Worm (Caenorhabditis elegans) whole organism, L1 larva: ENCODE measurements around the gene srr-10.

ENCODE experiments used
- Y116A8C.19 ChIP-seq: sonication (generic microtip); optimal IDR thresholded peaks from 2 replicates; lab custom pipeline; 2016; ENCODE audit warnings: missing compliant biosample characterization, missing genetic modification characterization, borderline replicate concordance
- alr-1 ChIP-seq: fragments of 200-800 bp; sonication (Bioruptor generic); optimal IDR thresholded peaks from 2 replicates; lab custom pipeline; 2018; ENCODE audit warnings: borderline replicate concordance, mild to moderate bottlenecking, missing genetic modification characterization, missing compliant biosample characterization
- aly-2 ChIP-seq: fragments of 150-350 bp; optimal IDR thresholded peaks from 2 replicates; lab custom pipeline; 2014; ENCODE audit warnings: missing biosample characterization, missing genetic modification characterization
- ama-1 ChIP-seq: fragments of 150-350 bp; optimal IDR thresholded peaks from 2 replicates; lab custom pipeline; 2014
- ceh-63 ChIP-seq: fragments of 200-800 bp; sonication (Bioruptor generic); optimal IDR thresholded peaks from 2 replicates; lab custom pipeline; 2018; ENCODE audit warnings: mild to moderate bottlenecking, missing genetic modification characterization, missing compliant biosample characterization
- ceh-8 ChIP-seq: fragments of 200-800 bp; sonication (Bioruptor generic); optimal IDR thresholded peaks from 2 replicates; lab custom pipeline; 2018; ENCODE audit warnings: mild to moderate bottlenecking, missing genetic modification characterization, moderate library complexity, missing compliant biosample characterization
- ceh-88 ChIP-seq: fragments of 200-800 bp; sonication (Bioruptor generic); IDR thresholded peaks from 2 replicates; pipeline ENCODE4 v1.3.6; 2022; ENCODE audit warnings: missing genetic modification characterization, missing compliant biosample characterization
- ces-1 ChIP-seq: fragments of 150-350 bp; optimal IDR thresholded peaks from 2 replicates; lab custom pipeline; 2014; ENCODE audit warnings: missing biosample characterization, missing genetic modification reagents, missing genetic modification characterization
- dsc-1 ChIP-seq: sonication (generic microtip); optimal IDR thresholded peaks from 2 replicates; lab custom pipeline; 2016; ENCODE audit warnings: mild to moderate bottlenecking, missing genetic modification characterization, missing compliant biosample characterization
- egl-13 ChIP-seq: sonication (generic microtip); optimal IDR thresholded peaks from 2 replicates; lab custom pipeline; 2016; ENCODE audit warnings: missing genotype, missing genetic modification reagents, missing genetic modification characterization, missing compliant biosample characterization
- egl-27 ChIP-seq, 2 experiments: fragments of 150-350 bp in 1 of 2; sonication (generic microtip); optimal IDR thresholded peaks; 3 replicates each; lab custom pipeline; 2017 to 2018; ENCODE audit warnings: missing biosample characterization in 2 of 2, missing genetic modification characterization in 2 of 2, missing genetic modification reagents in 2 of 2
- fkh-4 ChIP-seq: sonication (generic microtip); optimal IDR thresholded peaks from 2 replicates; lab custom pipeline; 2016; ENCODE audit warnings: missing compliant biosample characterization, missing genetic modification characterization, borderline replicate concordance
- fkh-8 ChIP-seq: sonication (generic microtip); optimal IDR thresholded peaks from 2 replicates; lab custom pipeline; 2016; ENCODE audit warnings: mild to moderate bottlenecking, missing genetic modification characterization, missing compliant biosample characterization
- fos-1 ChIP-seq: fragments of 150-350 bp; optimal IDR thresholded peaks from 2 replicates; lab custom pipeline; 2014; ENCODE audit warnings: missing biosample characterization, missing genetic modification characterization
- hpl-2 ChIP-seq: fragments of 150-350 bp; optimal IDR thresholded peaks from 2 replicates; lab custom pipeline; 2014; ENCODE audit warnings: missing biosample characterization, missing genetic modification reagents, missing genetic modification characterization
- irx-1 ChIP-seq: sonication (generic microtip); optimal IDR thresholded peaks from 2 replicates; lab custom pipeline; 2016; ENCODE audit warnings: missing genetic modification characterization, missing compliant biosample characterization
- isw-1 ChIP-seq: fragments of 200-800 bp; sonication (Bioruptor generic); IDR thresholded peaks from 2 replicates; pipeline ENCODE4 v1.3.6; 2022; ENCODE audit warnings: missing genetic modification characterization, missing compliant biosample characterization
- lin-15B ChIP-seq: fragments of 150-350 bp; sonication (generic microtip); optimal IDR thresholded peaks from 3 replicates; lab custom pipeline; 2014; ENCODE audit warnings: missing biosample characterization, missing genetic modification characterization
- lin-35 ChIP-seq, 2 experiments: fragments of 150-350 bp; optimal IDR thresholded peaks; 2 replicates each; lab custom pipeline; 2014; ENCODE audit warnings: missing biosample characterization in 2 of 2, missing genetic modification characterization in 2 of 2, missing genetic modification reagents in 2 of 2
- lir-3 ChIP-seq: sonication (generic microtip); optimal IDR thresholded peaks from 2 replicates; lab custom pipeline; 2016; ENCODE audit warnings: mild to moderate bottlenecking, missing genetic modification characterization, moderate library complexity, missing compliant biosample characterization; ENCODE audit not compliant: poor library complexity
- lsy-2 ChIP-seq, 2 experiments: fragments of 150-350 bp; optimal IDR thresholded peaks; 2 replicates each; lab custom pipeline; 2014; ENCODE audit warnings: missing biosample characterization in 2 of 2, missing genetic modification characterization in 2 of 2
- mab-9 ChIP-seq: fragments of 200-800 bp; sonication (Bioruptor generic); IDR thresholded peaks from 2 replicates; pipeline ENCODE4 v1.3.6; 2022; ENCODE audit warnings: missing genetic modification reagents, missing genetic modification characterization, missing compliant biosample characterization
- mef-2 ChIP-seq: fragments of 150-350 bp; optimal IDR thresholded peaks from 2 replicates; lab custom pipeline; 2014; ENCODE audit warnings: missing biosample characterization, missing genetic modification characterization
- mep-1 ChIP-seq: fragments of 150-350 bp; optimal IDR thresholded peaks from 2 replicates; lab custom pipeline; 2014; ENCODE audit warnings: missing biosample characterization, missing genetic modification characterization
- nhr-11 ChIP-seq: fragments of 150-350 bp; optimal IDR thresholded peaks from 2 replicates; lab custom pipeline; 2014; ENCODE audit warnings: missing biosample characterization, missing genetic modification characterization
- nhr-28 ChIP-seq: fragments of 150-350 bp; optimal IDR thresholded peaks from 2 replicates; lab custom pipeline; 2014; ENCODE audit warnings: missing biosample characterization, missing genetic modification characterization
- nhr-71 ChIP-seq: sonication (generic microtip); optimal IDR thresholded peaks from 2 replicates; lab custom pipeline; 2016; ENCODE audit warnings: mild to moderate bottlenecking, missing genetic modification characterization, moderate library complexity, missing compliant biosample characterization
- nhr-76 ChIP-seq: sonication (generic microtip); optimal IDR thresholded peaks from 2 replicates; lab custom pipeline; 2017; ENCODE audit warnings: missing biosample characterization, missing genetic modification characterization
- pag-3 ChIP-seq: sonication (generic microtip); optimal IDR thresholded peaks from 2 replicates; lab custom pipeline; 2017; ENCODE audit warnings: missing genetic modification characterization, mild to moderate bottlenecking, missing compliant biosample characterization, antibody characterized with exemption, borderline replicate concordance; ENCODE audit not compliant: insufficient read depth
- rnt-1 ChIP-seq: sonication (generic microtip); optimal IDR thresholded peaks from 2 replicates; lab custom pipeline; 2016; ENCODE audit warnings: mild to moderate bottlenecking, missing genetic modification characterization, moderate library complexity, missing compliant biosample characterization
- skn-1 ChIP-seq: fragments of 150-350 bp; optimal IDR thresholded peaks from 2 replicates; lab custom pipeline; 2014; ENCODE audit warnings: missing biosample characterization, missing genetic modification characterization
- tlp-1 ChIP-seq: fragments of 150-350 bp; optimal IDR thresholded peaks from 2 replicates; lab custom pipeline; 2014; ENCODE audit warnings: missing biosample characterization, missing genetic modification characterization
- unc-130 ChIP-seq: fragments of 150-350 bp; optimal IDR thresholded peaks from 2 replicates; lab custom pipeline; 2017; ENCODE audit warnings: missing biosample characterization, missing genetic modification characterization, inconsistent platforms
- unc-30 ChIP-seq: sonication (generic microtip); optimal IDR thresholded peaks from 2 replicates; lab custom pipeline; 2017; ENCODE audit warnings: missing biosample characterization, missing genetic modification characterization
- unc-62 ChIP-seq: fragments of 150-350 bp; optimal IDR thresholded peaks from 2 replicates; lab custom pipeline; 2014; ENCODE audit warnings: missing biosample characterization, missing genetic modification reagents, missing genetic modification characterization
- unc-86 ChIP-seq: sonication (generic microtip); optimal IDR thresholded peaks from 2 replicates; lab custom pipeline; 2016; ENCODE audit warnings: missing genetic modification characterization, missing compliant biosample characterization
- xbp-1 ChIP-seq: sonication (generic microtip); optimal IDR thresholded peaks from 2 replicates; lab custom pipeline; 2016; ENCODE audit warnings: missing genetic modification characterization, missing compliant biosample characterization
- zip-4 ChIP-seq: fragments of 200-800 bp; sonication (Bioruptor generic); optimal IDR thresholded peaks from 2 replicates; lab custom pipeline; 2018; ENCODE audit warnings: mild to moderate bottlenecking, missing genetic modification characterization, moderate library complexity, missing compliant biosample characterization
- ztf-4 ChIP-seq: fragments of 150-350 bp; optimal IDR thresholded peaks from 2 replicates; lab custom pipeline; 2014; ENCODE audit warnings: missing biosample characterization, missing genetic modification characterization

Gene srr-10

DNA sequence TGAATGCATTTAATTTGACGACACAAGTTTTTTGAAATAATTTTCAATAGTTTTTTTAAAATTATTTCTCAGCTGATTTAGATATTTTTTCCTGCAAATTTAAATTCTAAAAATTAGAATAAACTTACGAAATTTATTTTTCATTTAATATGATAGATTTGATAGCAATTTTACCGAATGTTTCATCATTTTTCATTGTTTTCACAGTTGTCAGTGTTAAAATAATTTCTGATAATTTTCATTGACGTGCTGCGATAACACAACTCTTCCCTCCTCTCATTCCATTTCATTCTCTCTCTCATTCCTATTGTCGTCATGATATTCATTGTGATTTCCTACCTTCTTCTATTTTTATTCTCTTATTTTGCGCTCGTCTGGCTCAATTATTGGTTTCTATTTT is 24.8 kb downstream of the srr-10 start, which contains the start of gene hint-3:
Gene hint-3, plus strand, starts transcription at position 301 of the 400 bp plus-strand sequence.
- TF ChIP-seq ces-1 (GFP tag; lab: Kevin White, UChicago) (no peak), nhr-76 (tag; lab: Kevin White, UChicago) (no peak), nhr-28 (tag; lab: Kevin White, UChicago) (no peak), pag-3 (tag; lab: Kevin White, UChicago) (no peak), rnt-1 (tag; lab: Kevin White, UChicago) (no peak), ceh-8 (GFP tag; lab: Kevin White, UChicago) (no peak), fkh-4 (no peak), dsc-1 (tag; lab: Kevin White, UChicago) (no peak), ceh-88 (no peak), lin-35 (GFP tag; optimal IDR thresholded peaks at IDR 0.05; lab: Kevin White, UChicago) (no peak), fos-1 (tag; lab: Kevin White, UChicago) (no peak), mep-1 (tag; lab: Kevin White, UChicago) (no peak), aly-2 (tag; lab: Kevin White, UChicago) (no peak), Y116A8C.19 (tag; lab: Kevin White, UChicago) (no peak)

DNA sequence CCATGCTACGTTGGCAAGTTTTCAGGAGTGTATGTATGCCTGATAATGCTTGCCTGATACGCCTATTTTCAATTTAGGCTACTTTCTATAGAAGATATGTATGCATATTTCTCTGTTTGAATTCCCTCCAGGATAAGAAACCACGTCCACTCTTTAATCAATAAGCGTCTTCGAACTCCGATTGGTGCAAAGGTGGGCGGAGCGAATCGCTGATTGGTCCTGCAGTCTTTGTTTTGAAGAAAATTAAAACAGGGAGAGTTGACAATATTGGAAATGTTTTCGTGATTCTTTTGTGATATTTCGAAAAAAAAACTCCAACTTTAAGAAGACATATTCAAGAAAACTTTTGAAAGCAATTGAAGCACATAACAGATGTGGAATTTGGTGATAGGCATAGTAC is 26.5 kb downstream of the srr-10 start:
- no peak for TF ChIP-seq unc-30 (tag; lab: Kevin White, UChicago)
- TF ChIP-seq tlp-1 (tag; lab: Kevin White, UChicago) = no peak
- TF ChIP-seq nhr-11 (tag; lab: Kevin White, UChicago) = no peak

DNA sequence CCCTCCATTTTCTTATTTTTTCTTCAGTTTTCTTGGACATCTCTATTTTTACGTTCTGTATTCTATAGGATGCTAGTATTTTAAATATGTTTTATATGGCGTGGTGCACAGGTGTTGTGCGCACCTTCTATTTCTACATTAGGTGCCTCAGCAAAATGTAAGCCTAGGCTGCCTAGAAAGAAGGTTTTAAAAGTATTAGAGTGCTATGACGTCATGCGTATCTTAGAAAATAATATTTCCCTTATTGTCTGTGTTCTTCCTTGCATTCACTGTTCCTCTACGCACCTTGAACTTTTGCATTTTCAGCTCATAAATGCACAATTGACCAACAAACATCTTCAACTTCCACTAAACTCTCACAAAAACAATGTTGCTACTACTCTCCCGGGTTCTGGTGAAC is 35.5 kb downstream of the srr-10 start, which contains the start of gene frpr-3:
Gene frpr-3, plus strand, starts transcription at position 301 of the 400 bp plus-strand sequence.
- TF ChIP-seq lin-35 (GFP tag; optimal IDR thresholded peaks at IDR 0.05; lab: Kevin White, UChicago) = no peak
- no peak for TF ChIP-seq ceh-63 (GFP tag; lab: Kevin White, UChicago)
- TF ChIP-seq egl-27 (tag; optimal IDR thresholded peaks at IDR 0.05; lab: Kevin White, UChicago) = no peak
- no peak for TF ChIP-seq fkh-8 (tag; lab: Kevin White, UChicago)
- no peak for TF ChIP-seq Y116A8C.19 (tag; lab: Kevin White, UChicago)
- TF ChIP-seq mab-9 (GFP tag; lab: Robert Waterston, UW) = no peak
- TF ChIP-seq isw-1 = no peak
- no peak for TF ChIP-seq zip-4 (GFP tag; lab: Kevin White, UChicago)
- no peak for TF ChIP-seq lin-15B (tag; lab: Kevin White, UChicago)
- TF ChIP-seq rnt-1 (tag; lab: Kevin White, UChicago) = no peak
- no peak for TF ChIP-seq lsy-2 (tag; optimal IDR thresholded peaks at IDR 0.05; lab: Kevin White, UChicago)

DNA sequence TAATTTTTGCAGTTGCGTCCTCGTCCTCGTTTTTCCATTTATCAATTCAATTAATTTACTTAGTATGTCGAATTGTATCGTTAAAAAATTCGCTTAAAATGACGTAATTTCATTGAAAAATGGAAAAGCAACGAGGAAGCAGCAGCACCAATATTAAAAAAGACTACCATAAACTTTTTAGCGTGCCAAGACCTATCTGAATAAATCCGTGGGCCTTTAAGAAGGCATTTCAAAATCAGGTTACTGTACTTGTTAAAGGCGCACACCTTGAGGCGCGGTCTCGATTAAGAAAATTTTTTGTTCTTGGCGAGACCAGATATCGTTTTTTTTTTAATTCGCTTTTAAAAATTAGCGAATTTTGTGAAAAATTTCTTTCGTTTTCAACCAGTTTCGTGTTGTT is 38.2 kb downstream of the srr-10 start:
- no peak for TF ChIP-seq ama-1 (lab: Kevin White, UChicago)
- TF ChIP-seq mef-2 (tag; lab: Kevin White, UChicago) = no peak
- no peak for TF ChIP-seq aly-2 (tag; lab: Kevin White, UChicago)
- TF ChIP-seq pag-3 (tag; lab: Kevin White, UChicago) = no peak
- no peak for TF ChIP-seq skn-1 (tag; lab: Kevin White, UChicago)
- TF ChIP-seq ceh-8 (GFP tag; lab: Kevin White, UChicago) = no peak
- TF ChIP-seq lin-15B (tag; lab: Kevin White, UChicago) = no peak
- TF ChIP-seq ztf-4 (tag; lab: Kevin White, UChicago) = no peak
- TF ChIP-seq egl-27 (tag; optimal IDR thresholded peaks at IDR 0.05; lab: Kevin White, UChicago) = no peak
- no peak for TF ChIP-seq unc-86
- TF ChIP-seq unc-62 = no peak
- no peak for TF ChIP-seq alr-1
- no peak for TF ChIP-seq unc-130 (tag; lab: Kevin White, UChicago)
- no peak for TF ChIP-seq irx-1
- no peak for TF ChIP-seq egl-13 (tag; lab: Kevin White, UChicago)
- TF ChIP-seq nhr-71 (tag; lab: Kevin White, UChicago) = no peak
- TF ChIP-seq hpl-2 (GFP tag; lab: Kevin White, UChicago) = no peak
- TF ChIP-seq lir-3 (tag; lab: Kevin White, UChicago) = no peak
- TF ChIP-seq unc-30 (tag; lab: Kevin White, UChicago) = no peak
- no peak for TF ChIP-seq xbp-1 (tag; lab: Kevin White, UChicago)
